Worm (Caenorhabditis elegans) whole organism, L2 larva: ENCODE results near the gene Y39A1A.24.

Source experiments
- C34F6.9 ChIP-seq: fragments of 150-350 bp; optimal IDR thresholded peaks from 2 replicates; lab custom pipeline; 2014; ENCODE audit warnings: missing biosample characterization, missing genetic modification characterization
- F13H6.1 ChIP-seq: sonication (generic microtip); optimal IDR thresholded peaks from 2 replicates; lab custom pipeline; 2016; ENCODE audit warnings: missing genetic modification characterization, missing compliant biosample characterization
- R02D3.7 ChIP-seq: fragments of 150-350 bp; optimal IDR thresholded peaks from 2 replicates; lab custom pipeline; 2014; ENCODE audit warnings: missing biosample characterization, missing genetic modification characterization
- Y55F3AM.14 ChIP-seq: fragments of 200-800 bp; sonication (Bioruptor generic); optimal IDR thresholded peaks from 2 replicates; lab custom pipeline; 2018; ENCODE audit warnings: mild to moderate bottlenecking, missing genetic modification characterization, missing compliant biosample characterization
- ZK546.5 ChIP-seq: sonication (generic microtip); optimal IDR thresholded peaks from 2 replicates; lab custom pipeline; 2017; ENCODE audit warnings: missing biosample characterization, missing genetic modification characterization
- alr-1 ChIP-seq: fragments of 150-350 bp; optimal IDR thresholded peaks from 2 replicates; lab custom pipeline; 2014; ENCODE audit warnings: missing biosample characterization, missing genetic modification characterization
- aly-2 ChIP-seq: fragments of 150-350 bp; optimal IDR thresholded peaks from 2 replicates; lab custom pipeline; 2014; ENCODE audit warnings: missing biosample characterization, missing genetic modification characterization
- ama-1 ChIP-seq: fragments of 150-350 bp; optimal IDR thresholded peaks from 2 replicates; lab custom pipeline; 2018; ENCODE audit warnings: inconsistent platforms
- blmp-1 ChIP-seq: sonication (generic microtip); optimal IDR thresholded peaks from 2 replicates; lab custom pipeline; 2017; ENCODE audit warnings: missing genetic modification characterization, mild to moderate bottlenecking, missing compliant biosample characterization, antibody characterized with exemption, moderate library complexity; ENCODE audit not compliant: insufficient read depth
- ceh-16 ChIP-seq: fragments of 150-350 bp; optimal IDR thresholded peaks from 2 replicates; lab custom pipeline; 2014; ENCODE audit warnings: missing biosample characterization, missing genetic modification characterization
- ceh-82 ChIP-seq: fragments of 150-350 bp; optimal IDR thresholded peaks from 2 replicates; lab custom pipeline; 2014; ENCODE audit warnings: missing biosample characterization, missing genetic modification characterization
- crh-2 ChIP-seq: sonication (generic microtip); optimal IDR thresholded peaks from 2 replicates; lab custom pipeline; 2017; ENCODE audit warnings: missing biosample characterization, missing genetic modification characterization
- dmd-4 ChIP-seq: sonication (generic microtip); optimal IDR thresholded peaks from 2 replicates; lab custom pipeline; 2017; ENCODE audit warnings: missing biosample characterization, missing genetic modification characterization
- egl-27 ChIP-seq: sonication (generic microtip); optimal IDR thresholded peaks from 3 replicates; lab custom pipeline; 2017; ENCODE audit warnings: missing biosample characterization, missing genetic modification reagents, missing genetic modification characterization
- elt-1 ChIP-seq: fragments of 150-350 bp; optimal IDR thresholded peaks from 2 replicates; lab custom pipeline; 2014; ENCODE audit warnings: missing biosample characterization, missing genetic modification characterization
- elt-3 ChIP-seq: sonication (generic microtip); optimal IDR thresholded peaks from 2 replicates; lab custom pipeline; 2017; ENCODE audit warnings: missing biosample characterization, missing genetic modification characterization
- fos-1 ChIP-seq: fragments of 150-350 bp; optimal IDR thresholded peaks from 2 replicates; lab custom pipeline; 2014; ENCODE audit warnings: missing biosample characterization, missing genetic modification characterization
- gmeb-1 ChIP-seq: fragments of 150-350 bp; optimal IDR thresholded peaks from 2 replicates; lab custom pipeline; 2014; ENCODE audit warnings: missing biosample characterization, missing genetic modification characterization
- lin-11 ChIP-seq: fragments of 150-350 bp; sonication (generic microtip); optimal IDR thresholded peaks from 2 replicates; lab custom pipeline; 2014; ENCODE audit warnings: missing biosample characterization, missing genetic modification characterization, inconsistent platforms, mixed read lengths
- lin-13 ChIP-seq: fragments of 150-350 bp; optimal IDR thresholded peaks from 2 replicates; lab custom pipeline; 2014; ENCODE audit warnings: missing biosample characterization, missing genetic modification reagents, missing genetic modification characterization
- lin-39 ChIP-seq: fragments of 150-350 bp; optimal IDR thresholded peaks from 2 replicates; lab custom pipeline; 2014; ENCODE audit warnings: missing biosample characterization, missing genetic modification reagents, missing genetic modification characterization
- lsy-2 ChIP-seq, 2 experiments: fragments of 150-350 bp in 1 of 2; sonication (generic microtip) in 1 of 2; optimal IDR thresholded peaks; 2 replicates each; lab custom pipeline; 2014 to 2017; ENCODE audit warnings: missing biosample characterization in 2 of 2, missing genetic modification characterization in 2 of 2
- mab-5 ChIP-seq: fragments of 150-350 bp; optimal IDR thresholded peaks from 2 replicates; lab custom pipeline; 2014; ENCODE audit warnings: missing biosample characterization, missing genetic modification characterization
- mbf-1 ChIP-seq: sonication (generic microtip); optimal IDR thresholded peaks from 2 replicates; lab custom pipeline; 2017; ENCODE audit warnings: missing biosample characterization, missing genetic modification characterization
- mdl-1 ChIP-seq, 2 experiments: fragments of 150-350 bp in 1 of 2; sonication (generic microtip) in 1 of 2; optimal IDR thresholded peaks; 2 replicates each; lab custom pipeline; 2017; ENCODE audit warnings: missing biosample characterization in 2 of 2, missing genetic modification characterization in 2 of 2
- nhr-10 ChIP-seq: sonication (generic microtip); optimal IDR thresholded peaks from 2 replicates; lab custom pipeline; 2017; ENCODE audit warnings: missing biosample characterization, missing genetic modification characterization
- nhr-11 ChIP-seq: fragments of 150-350 bp; optimal IDR thresholded peaks from 2 replicates; lab custom pipeline; 2014; ENCODE audit warnings: missing biosample characterization, missing genetic modification characterization
- nhr-12 ChIP-seq: fragments of 150-350 bp; optimal IDR thresholded peaks from 2 replicates; lab custom pipeline; 2014; ENCODE audit warnings: missing biosample characterization, missing genetic modification characterization
- nhr-129 ChIP-seq: fragments of 150-350 bp; optimal IDR thresholded peaks from 2 replicates; lab custom pipeline; 2014; ENCODE audit warnings: missing biosample characterization, missing genetic modification characterization
- nhr-21 ChIP-seq: fragments of 150-350 bp; optimal IDR thresholded peaks from 2 replicates; lab custom pipeline; 2014; ENCODE audit warnings: missing biosample characterization, missing genetic modification characterization
- nhr-23 ChIP-seq: fragments of 150-350 bp; optimal IDR thresholded peaks from 2 replicates; lab custom pipeline; 2014; ENCODE audit warnings: missing biosample characterization, missing genetic modification reagents, missing genetic modification characterization
- nhr-237 ChIP-seq: fragments of 150-350 bp; optimal IDR thresholded peaks from 2 replicates; lab custom pipeline; 2014; ENCODE audit warnings: missing biosample characterization, missing genetic modification characterization
- nhr-25 ChIP-seq: fragments of 150-350 bp; sonication (generic microtip); optimal IDR thresholded peaks from 3 replicates; lab custom pipeline; 2014; ENCODE audit warnings: missing biosample characterization, missing genetic modification characterization
- nhr-6 ChIP-seq: fragments of 150-350 bp; optimal IDR thresholded peaks from 2 replicates; lab custom pipeline; 2014; ENCODE audit warnings: missing biosample characterization, missing genetic modification characterization
- nhr-77 ChIP-seq: fragments of 150-350 bp; optimal IDR thresholded peaks from 2 replicates; lab custom pipeline; 2014; ENCODE audit warnings: missing biosample characterization, missing genetic modification characterization
- peb-1 ChIP-seq: fragments of 150-350 bp; optimal IDR thresholded peaks from 2 replicates; lab custom pipeline; 2014; ENCODE audit warnings: missing biosample characterization, missing genetic modification characterization
- sem-4 ChIP-seq: fragments of 150-350 bp; optimal IDR thresholded peaks from 2 replicates; lab custom pipeline; 2014; ENCODE audit warnings: missing biosample characterization, missing genetic modification reagents, missing genetic modification characterization
- skn-1 ChIP-seq: sonication (generic microtip); optimal IDR thresholded peaks from 2 replicates; lab custom pipeline; 2017; ENCODE audit warnings: missing biosample characterization, missing genetic modification characterization
- sma-3 ChIP-seq: sonication (generic microtip); optimal IDR thresholded peaks from 2 replicates; lab custom pipeline; 2016; ENCODE audit warnings: missing genetic modification reagents, missing genetic modification characterization, missing compliant biosample characterization
- sma-9 ChIP-seq, 2 experiments: fragments of 150-350 bp in 1 of 2; sonication (generic microtip) in 1 of 2; optimal IDR thresholded peaks; 2 replicates each; lab custom pipeline; 2014 to 2016; ENCODE audit warnings: missing genetic modification characterization in 2 of 2, mild to moderate bottlenecking in 1 of 2, missing biosample characterization in 1 of 2, missing compliant biosample characterization in 1 of 2, missing genetic modification reagents in 1 of 2, moderate library complexity in 1 of 2
- snpc-4 ChIP-seq: fragments of 150-350 bp; optimal IDR thresholded peaks from 2 replicates; lab custom pipeline; 2014; ENCODE audit warnings: missing biosample characterization, missing genetic modification characterization
- unc-39 ChIP-seq: fragments of 150-350 bp; optimal IDR thresholded peaks from 2 replicates; lab custom pipeline; 2014; ENCODE audit warnings: missing biosample characterization, missing genetic modification characterization
- unc-55 ChIP-seq: fragments of 150-350 bp; sonication (generic microtip); optimal IDR thresholded peaks from 3 replicates; lab custom pipeline; 2014; ENCODE audit warnings: missing biosample characterization, missing genetic modification reagents, missing genetic modification characterization
- unc-62 ChIP-seq: fragments of 150-350 bp; optimal IDR thresholded peaks from 2 replicates; lab custom pipeline; 2014; ENCODE audit warnings: missing biosample characterization, missing genetic modification reagents, missing genetic modification characterization
- zag-1 ChIP-seq: fragments of 150-350 bp; optimal IDR thresholded peaks from 2 replicates; lab custom pipeline; 2014; ENCODE audit warnings: missing biosample characterization, missing genetic modification characterization
- ztf-1 ChIP-seq: fragments of 200-800 bp; sonication (Bioruptor generic); conservative IDR thresholded peaks from 2 replicates; pipeline ENCODE4 v1.3.6; 2022; ENCODE audit warnings: missing genetic modification characterization, missing compliant biosample characterization
- ztf-11 ChIP-seq: sonication (generic microtip); optimal IDR thresholded peaks from 2 replicates; lab custom pipeline; 2017; ENCODE audit warnings: missing biosample characterization, missing genetic modification characterization
- ztf-4 ChIP-seq: fragments of 150-350 bp; optimal IDR thresholded peaks from 2 replicates; lab custom pipeline; 2014; ENCODE audit warnings: missing biosample characterization, missing genetic modification characterization

Gene Y39A1A.24

ce11 chrIII:10633403-10633674 lies 20.9 kb downstream of the Y39A1A.24 start, which contains the start of gene Y39A1A.9:
Gene Y39A1A.9, minus strand, starts transcription at chrIII:10633501.
- TF ChIP-seq zag-1 (tag; lab: Kevin White, UChicago) (no peak), nhr-77 (tag; lab: Kevin White, UChicago) (no peak), F13H6.1 (tag; lab: Kevin White, UChicago) (no peak), egl-27 (tag; lab: Kevin White, UChicago) (no peak), elt-3 (tag; lab: Kevin White, UChicago) (no peak), lin-11 (tag; lab: Kevin White, UChicago) (no peak), mbf-1 (no peak), ama-1 (no peak), sma-3 (no peak), Y55F3AM.14 (GFP tag; lab: Kevin White, UChicago) (no peak), crh-2 (tag; lab: Kevin White, UChicago) (no peak), lin-13 (GFP tag; lab: Kevin White, UChicago) (no peak), nhr-6 (tag; lab: Kevin White, UChicago) (no peak), dmd-4 (tag; lab: Kevin White, UChicago) (no peak), nhr-25 (tag; lab: Kevin White, UChicago) (no peak), skn-1 (tag; lab: Kevin White, UChicago) (no peak), peb-1 (no peak)
- TF ChIP-seq, all 48 proteins: peak for 0

- TF ChIP-seq peb-1, result no peak
- TF ChIP-seq sma-9 (GFP tag; optimal IDR thresholded peaks at IDR 0.05; lab: Kevin White, UChicago), result peak; percentile 94
- TF ChIP-seq sma-9 (tag; optimal IDR thresholded peaks at IDR 0.05; lab: Kevin White, UChicago), result no peak
- TF ChIP-seq nhr-129 (tag; lab: Kevin White, UChicago), result peak; percentile 86
- no peak for TF ChIP-seq nhr-77 (tag; lab: Kevin White, UChicago)
- no peak for TF ChIP-seq elt-1 (tag; lab: Kevin White, UChicago)
- TF ChIP-seq unc-39, result no peak
- TF ChIP-seq blmp-1 (tag; lab: Kevin White, UChicago), result peak; percentile 57
- TF ChIP-seq nhr-237 (tag; lab: Kevin White, UChicago), result no peak
- TF ChIP-seq lin-11 (tag; lab: Kevin White, UChicago), result peak; percentile 91
- TF ChIP-seq fos-1 (tag; lab: Kevin White, UChicago), result peak; percentile 73
- no peak for TF ChIP-seq mbf-1
- TF ChIP-seq mab-5 (tag; lab: Kevin White, UChicago), result peak; percentile 90
- TF ChIP-seq lin-39, result no peak
- peak; percentile 91 for TF ChIP-seq sma-3
- TF ChIP-seq F13H6.1 (tag; lab: Kevin White, UChicago), result peak; percentile 97
- no peak for TF ChIP-seq nhr-11 (tag; lab: Kevin White, UChicago)
- TF ChIP-seq mdl-1 (tag; optimal IDR thresholded peaks at IDR 0.05; lab: Kevin White, UChicago), result peak; percentile 71 to 87
- TF ChIP-seq Y55F3AM.14 (GFP tag; lab: Kevin White, UChicago), result peak; percentile 93
- TF ChIP-seq lin-13 (GFP tag; lab: Kevin White, UChicago), result peak; percentile 86
- peak; percentile 85 for TF ChIP-seq C34F6.9 (tag; lab: Kevin White, UChicago)
- TF ChIP-seq nhr-10, result peak; percentile 4
- TF ChIP-seq egl-27 (tag; lab: Kevin White, UChicago), result peak; percentile 89
- no peak for TF ChIP-seq ztf-1 (GFP tag; lab: Robert Waterston, UW)
- peak; percentile 83 for TF ChIP-seq ceh-82
- peak; percentile 92 for TF ChIP-seq ceh-16 (tag; lab: Kevin White, UChicago)
- no peak for TF ChIP-seq aly-2
- peak; percentile 93 for TF ChIP-seq zag-1 (tag; lab: Kevin White, UChicago)
- TF ChIP-seq ama-1, result no peak
- TF ChIP-seq nhr-12 (tag; lab: Kevin White, UChicago), result no peak
- TF ChIP-seq unc-62 (GFP tag; lab: Kevin White, UChicago), result peak; percentile 67
- TF ChIP-seq skn-1 (tag; lab: Kevin White, UChicago), result no peak
- TF ChIP-seq dmd-4 (tag; lab: Kevin White, UChicago), result no peak
- peak; percentile 86 for TF ChIP-seq crh-2 (tag; lab: Kevin White, UChicago)
- peak; percentile 64 to 88 for TF ChIP-seq lsy-2 (tag; optimal IDR thresholded peaks at IDR 0.05; lab: Kevin White, UChicago)
- TF ChIP-seq nhr-23, result no peak
- no peak for TF ChIP-seq elt-3 (tag; lab: Kevin White, UChicago)
- TF ChIP-seq ZK546.5 (tag; lab: Kevin White, UChicago), result peak; percentile 17
- TF ChIP-seq R02D3.7, result no peak
- TF ChIP-seq ztf-11, result no peak
- peak; percentile 72 for TF ChIP-seq ztf-4 (tag; lab: Kevin White, UChicago)
- TF ChIP-seq nhr-25 (tag; lab: Kevin White, UChicago), result peak; percentile 89
- peak; percentile 54 for TF ChIP-seq gmeb-1 (tag; lab: Kevin White, UChicago)
- no peak for TF ChIP-seq alr-1
- peak; percentile 54 for TF ChIP-seq nhr-6 (tag; lab: Kevin White, UChicago)
- peak; percentile 67 for TF ChIP-seq snpc-4 (tag; lab: Kevin White, UChicago)
- peak; percentile 87 for TF ChIP-seq nhr-21 (tag; lab: Kevin White, UChicago)
- peak; percentile 87 for TF ChIP-seq sem-4 (tag; lab: Kevin White, UChicago)
- TF ChIP-seq unc-55 (GFP tag; lab: Kevin White, UChicago), result peak; percentile 96
These were observed 21.6 kb downstream of the Y39A1A.24 start for ce11 chrIII:10634034-10634433.
